Fruit fly (Drosophila melanogaster) whole organism, wandering third instar larva: ENCODE data around the gene RPA2.

Experiments used
- Abd-B ChIP-seq: fragments of >200 bp; optimal IDR thresholded peaks from 2 replicates; lab custom pipeline; 2017; ENCODE audit warnings: missing biosample characterization, missing genetic modification characterization
- Dfd ChIP-seq: fragments of >200 bp; optimal IDR thresholded peaks from 2 replicates; lab custom pipeline; 2017; ENCODE audit warnings: missing biosample characterization, missing genetic modification characterization
- HLH106 ChIP-seq: fragments of 200-800 bp; optimal IDR thresholded peaks from 3 replicates; lab custom pipeline; 2019; ENCODE audit warnings: missing biosample characterization, mild to moderate bottlenecking, missing genetic modification characterization, moderate library complexity
- Myc ChIP-seq: fragments of >200 bp; optimal IDR thresholded peaks from 2 replicates; lab custom pipeline; 2017
- OdsH ChIP-seq: fragments of 200-800 bp; sonication (Bioruptor generic); optimal IDR thresholded peaks from 2 replicates; lab custom pipeline; 2016; ENCODE audit warnings: missing biosample characterization, mild to moderate bottlenecking, missing genetic modification characterization
- ey ChIP-seq: fragments of 200-800 bp; sonication (Bioruptor generic); optimal IDR thresholded peaks from 2 replicates; lab custom pipeline; 2016; ENCODE audit warnings: missing biosample characterization, missing genetic modification characterization
- pan ChIP-seq: fragments of >200 bp; optimal IDR thresholded peaks from 2 replicates; lab custom pipeline; 2017
- psq ChIP-seq: fragments of 200-800 bp; sonication (Bioruptor generic); optimal IDR thresholded peaks from 3 replicates; lab custom pipeline; 2017; ENCODE audit warnings: missing biosample characterization, mild to moderate bottlenecking, missing genetic modification characterization, moderate library complexity
- rgr ChIP-seq: fragments of 200-800 bp; sonication (Bioruptor generic); optimal IDR thresholded peaks from 3 replicates; lab custom pipeline; 2016; ENCODE audit warnings: missing biosample characterization, mild to moderate bottlenecking, missing genetic modification characterization

- TF ChIP-seq rgr (GFP tag; lab: Kevin White, UChicago), result no peak
- no peak for TF ChIP-seq Abd-B (GFP tag; lab: Kevin White, UChicago)
- no peak for TF ChIP-seq psq
- TF ChIP-seq Dfd (GFP tag; lab: Kevin White, UChicago), result no peak
- TF ChIP-seq ey (GFP tag; lab: Kevin White, UChicago), result no peak
- no peak for TF ChIP-seq Myc (lab: Kevin White, UChicago)
- TF ChIP-seq OdsH (GFP tag; lab: Kevin White, UChicago), result no peak
- TF ChIP-seq HLH106 (tag; lab: Kevin White, UChicago), result no peak
- TF ChIP-seq pan (lab: Kevin White, UChicago), result no peak
These were observed 24.6 kb upstream of the RPA2 start for dm6 chr2L:20950421-20951108.
